Worm (Caenorhabditis elegans) whole organism, L2 larva: ENCODE data around the gene M176.11.

Experiments used
- C34F6.9 ChIP-seq: fragments of 150-350 bp; optimal IDR thresholded peaks from 2 replicates; lab custom pipeline; 2014; ENCODE audit warnings: missing biosample characterization, missing genetic modification characterization
- F13H6.1 ChIP-seq: sonication (generic microtip); optimal IDR thresholded peaks from 2 replicates; lab custom pipeline; 2016; ENCODE audit warnings: missing genetic modification characterization, missing compliant biosample characterization
- R02D3.7 ChIP-seq: fragments of 150-350 bp; optimal IDR thresholded peaks from 2 replicates; lab custom pipeline; 2014; ENCODE audit warnings: missing biosample characterization, missing genetic modification characterization
- Y55F3AM.14 ChIP-seq: fragments of 200-800 bp; sonication (Bioruptor generic); optimal IDR thresholded peaks from 2 replicates; lab custom pipeline; 2018; ENCODE audit warnings: mild to moderate bottlenecking, missing genetic modification characterization, missing compliant biosample characterization
- ZK546.5 ChIP-seq: sonication (generic microtip); optimal IDR thresholded peaks from 2 replicates; lab custom pipeline; 2017; ENCODE audit warnings: missing biosample characterization, missing genetic modification characterization
- ama-1 ChIP-seq: fragments of 150-350 bp; optimal IDR thresholded peaks from 2 replicates; lab custom pipeline; 2018; ENCODE audit warnings: inconsistent platforms
- blmp-1 ChIP-seq: sonication (generic microtip); optimal IDR thresholded peaks from 2 replicates; lab custom pipeline; 2017; ENCODE audit warnings: missing genetic modification characterization, mild to moderate bottlenecking, missing compliant biosample characterization, antibody characterized with exemption, moderate library complexity; ENCODE audit not compliant: insufficient read depth
- ceh-16 ChIP-seq: fragments of 150-350 bp; optimal IDR thresholded peaks from 2 replicates; lab custom pipeline; 2014; ENCODE audit warnings: missing biosample characterization, missing genetic modification characterization
- dmd-4 ChIP-seq: sonication (generic microtip); optimal IDR thresholded peaks from 2 replicates; lab custom pipeline; 2017; ENCODE audit warnings: missing biosample characterization, missing genetic modification characterization
- elt-1 ChIP-seq: fragments of 150-350 bp; optimal IDR thresholded peaks from 2 replicates; lab custom pipeline; 2014; ENCODE audit warnings: missing biosample characterization, missing genetic modification characterization
- elt-3 ChIP-seq: sonication (generic microtip); optimal IDR thresholded peaks from 2 replicates; lab custom pipeline; 2017; ENCODE audit warnings: missing biosample characterization, missing genetic modification characterization
- gmeb-1 ChIP-seq: fragments of 150-350 bp; optimal IDR thresholded peaks from 2 replicates; lab custom pipeline; 2014; ENCODE audit warnings: missing biosample characterization, missing genetic modification characterization
- lin-11 ChIP-seq: fragments of 150-350 bp; sonication (generic microtip); optimal IDR thresholded peaks from 2 replicates; lab custom pipeline; 2014; ENCODE audit warnings: missing biosample characterization, missing genetic modification characterization, inconsistent platforms, mixed read lengths
- lin-13 ChIP-seq: fragments of 150-350 bp; optimal IDR thresholded peaks from 2 replicates; lab custom pipeline; 2014; ENCODE audit warnings: missing biosample characterization, missing genetic modification reagents, missing genetic modification characterization
- lin-39 ChIP-seq: fragments of 150-350 bp; optimal IDR thresholded peaks from 2 replicates; lab custom pipeline; 2014; ENCODE audit warnings: missing biosample characterization, missing genetic modification reagents, missing genetic modification characterization
- lsy-2 ChIP-seq, 2 experiments: fragments of 150-350 bp in 1 of 2; sonication (generic microtip) in 1 of 2; optimal IDR thresholded peaks; 2 replicates each; lab custom pipeline; 2014 to 2017; ENCODE audit warnings: missing biosample characterization in 2 of 2, missing genetic modification characterization in 2 of 2
- mdl-1 ChIP-seq, 2 experiments: fragments of 150-350 bp in 1 of 2; sonication (generic microtip) in 1 of 2; optimal IDR thresholded peaks; 2 replicates each; lab custom pipeline; 2017; ENCODE audit warnings: missing biosample characterization in 2 of 2, missing genetic modification characterization in 2 of 2
- nhr-10 ChIP-seq: sonication (generic microtip); optimal IDR thresholded peaks from 2 replicates; lab custom pipeline; 2017; ENCODE audit warnings: missing biosample characterization, missing genetic modification characterization
- nhr-129 ChIP-seq: fragments of 150-350 bp; optimal IDR thresholded peaks from 2 replicates; lab custom pipeline; 2014; ENCODE audit warnings: missing biosample characterization, missing genetic modification characterization
- nhr-23 ChIP-seq: fragments of 150-350 bp; optimal IDR thresholded peaks from 2 replicates; lab custom pipeline; 2014; ENCODE audit warnings: missing biosample characterization, missing genetic modification reagents, missing genetic modification characterization
- nhr-25 ChIP-seq: fragments of 150-350 bp; sonication (generic microtip); optimal IDR thresholded peaks from 3 replicates; lab custom pipeline; 2014; ENCODE audit warnings: missing biosample characterization, missing genetic modification characterization
- nhr-6 ChIP-seq: fragments of 150-350 bp; optimal IDR thresholded peaks from 2 replicates; lab custom pipeline; 2014; ENCODE audit warnings: missing biosample characterization, missing genetic modification characterization
- peb-1 ChIP-seq: fragments of 150-350 bp; optimal IDR thresholded peaks from 2 replicates; lab custom pipeline; 2014; ENCODE audit warnings: missing biosample characterization, missing genetic modification characterization
- sem-4 ChIP-seq: fragments of 150-350 bp; optimal IDR thresholded peaks from 2 replicates; lab custom pipeline; 2014; ENCODE audit warnings: missing biosample characterization, missing genetic modification reagents, missing genetic modification characterization
- skn-1 ChIP-seq: sonication (generic microtip); optimal IDR thresholded peaks from 2 replicates; lab custom pipeline; 2017; ENCODE audit warnings: missing biosample characterization, missing genetic modification characterization
- sma-3 ChIP-seq: sonication (generic microtip); optimal IDR thresholded peaks from 2 replicates; lab custom pipeline; 2016; ENCODE audit warnings: missing genetic modification reagents, missing genetic modification characterization, missing compliant biosample characterization
- sma-9 ChIP-seq, 2 experiments: fragments of 150-350 bp in 1 of 2; sonication (generic microtip) in 1 of 2; optimal IDR thresholded peaks; 2 replicates each; lab custom pipeline; 2014 to 2016; ENCODE audit warnings: missing genetic modification characterization in 2 of 2, mild to moderate bottlenecking in 1 of 2, missing biosample characterization in 1 of 2, missing compliant biosample characterization in 1 of 2, missing genetic modification reagents in 1 of 2, moderate library complexity in 1 of 2
- snpc-4 ChIP-seq: fragments of 150-350 bp; optimal IDR thresholded peaks from 2 replicates; lab custom pipeline; 2014; ENCODE audit warnings: missing biosample characterization, missing genetic modification characterization
- unc-39 ChIP-seq: fragments of 150-350 bp; optimal IDR thresholded peaks from 2 replicates; lab custom pipeline; 2014; ENCODE audit warnings: missing biosample characterization, missing genetic modification characterization
- unc-55 ChIP-seq: fragments of 150-350 bp; sonication (generic microtip); optimal IDR thresholded peaks from 3 replicates; lab custom pipeline; 2014; ENCODE audit warnings: missing biosample characterization, missing genetic modification reagents, missing genetic modification characterization
- unc-62 ChIP-seq: fragments of 150-350 bp; optimal IDR thresholded peaks from 2 replicates; lab custom pipeline; 2014; ENCODE audit warnings: missing biosample characterization, missing genetic modification reagents, missing genetic modification characterization
- ztf-1 ChIP-seq: fragments of 200-800 bp; sonication (Bioruptor generic); conservative IDR thresholded peaks from 2 replicates; pipeline ENCODE4 v1.3.6; 2022; ENCODE audit warnings: missing genetic modification characterization, missing compliant biosample characterization

M176.11 gene

DNA sequence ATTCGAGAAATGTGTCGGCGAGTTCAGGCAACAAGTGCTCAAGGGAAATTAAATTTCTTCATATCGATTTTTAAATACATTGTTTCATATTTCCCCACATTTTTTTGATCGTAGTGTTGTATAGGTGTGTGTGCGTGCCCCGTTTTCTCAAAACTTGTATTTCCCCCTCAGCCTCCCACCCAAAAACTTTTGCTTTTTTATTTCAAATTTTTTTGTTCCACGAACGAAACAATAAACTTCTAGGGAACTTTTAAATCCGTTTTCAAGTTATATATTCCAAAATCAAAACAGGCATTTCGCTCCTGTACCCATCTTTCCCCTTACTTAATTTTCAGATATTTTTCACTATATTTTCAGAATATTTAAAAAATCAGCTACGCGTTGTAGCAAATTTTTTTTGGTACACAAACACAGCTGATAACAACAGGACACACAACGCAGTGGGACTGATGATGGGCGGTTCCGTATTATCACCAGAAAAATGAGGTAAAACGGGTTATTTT, 4.0 kb upstream of the M176.11 start, which contains the start of the genes M176.4 and M176.16:
TSS of gene M176.4 (plus strand) at position 301 of the 503 bp plus-strand sequence.
TSS of gene M176.16 (plus strand) at position 453 of the 503 bp plus-strand sequence.
- no peak for TF ChIP-seq elt-1
- TF ChIP-seq lin-39 (tag; lab: Kevin White, UChicago) = no peak
- TF ChIP-seq ZK546.5 (tag; lab: Kevin White, UChicago) = no peak
- TF ChIP-seq peb-1 (tag; lab: Kevin White, UChicago) = no peak
- no peak for TF ChIP-seq R02D3.7 (tag; lab: Kevin White, UChicago)
- TF ChIP-seq nhr-23 (tag; lab: Kevin White, UChicago) = no peak
- no peak for TF ChIP-seq ceh-16
- no peak for TF ChIP-seq F13H6.1 (tag; lab: Kevin White, UChicago)
- no peak for TF ChIP-seq blmp-1 (tag; lab: Kevin White, UChicago)
- TF ChIP-seq gmeb-1 (tag; lab: Kevin White, UChicago) = no peak
- TF ChIP-seq unc-39 (tag; lab: Kevin White, UChicago) = no peak

DNA sequence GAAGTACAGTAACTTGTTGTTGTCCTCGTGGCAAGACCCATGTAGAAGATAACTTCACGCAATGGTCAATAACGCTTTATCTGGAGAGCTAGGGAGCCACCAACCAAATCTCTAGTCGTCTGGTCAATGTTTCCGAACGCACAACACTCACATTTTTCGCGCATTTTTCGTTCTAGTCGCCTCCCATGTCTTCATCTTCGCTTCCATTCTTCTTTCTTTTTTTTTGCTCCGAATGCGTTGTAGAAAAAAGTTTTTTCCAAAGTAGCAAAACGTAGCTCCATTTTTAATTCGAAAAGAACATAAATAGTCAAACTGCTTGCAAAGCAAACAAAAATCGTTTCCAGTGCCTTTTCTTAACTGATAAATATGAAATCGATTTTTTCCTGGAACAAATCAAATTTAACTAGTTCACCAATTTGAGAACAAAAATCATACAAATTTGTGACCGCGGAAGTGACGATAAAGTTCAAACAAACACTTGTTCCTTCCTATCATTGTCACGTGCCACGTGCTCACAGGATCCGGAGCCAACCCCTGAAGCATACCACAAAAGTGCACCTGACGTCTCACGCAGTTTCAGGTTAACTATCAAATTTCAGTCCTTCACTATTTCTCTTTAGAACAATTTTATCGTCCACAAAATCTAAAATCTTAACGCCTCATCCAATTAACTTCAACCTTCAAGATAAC, 3.1 kb upstream of the M176.11 start:
- TF ChIP-seq nhr-6 (tag; lab: Kevin White, UChicago) (no peak), nhr-10 (tag; lab: Kevin White, UChicago) (no peak), F13H6.1 (tag; lab: Kevin White, UChicago) (no peak), unc-39 (tag; lab: Kevin White, UChicago) (no peak), gmeb-1 (tag; lab: Kevin White, UChicago) (no peak), lin-13 (GFP tag; lab: Kevin White, UChicago) (no peak), nhr-23 (tag; lab: Kevin White, UChicago) (no peak), sem-4 (tag; lab: Kevin White, UChicago) (no peak), unc-55 (GFP tag; lab: Kevin White, UChicago) (no peak), nhr-129 (tag; lab: Kevin White, UChicago) (no peak), dmd-4 (tag; lab: Kevin White, UChicago) (no peak), snpc-4 (tag; lab: Kevin White, UChicago) (no peak), Y55F3AM.14 (no peak), ama-1 (no peak), lin-11 (tag; lab: Kevin White, UChicago) (no peak), elt-3 (tag; lab: Kevin White, UChicago) (no peak), mdl-1 (tag; optimal IDR thresholded peaks at IDR 0.05; lab: Kevin White, UChicago) (no peak), skn-1 (tag; lab: Kevin White, UChicago) (no peak), ztf-1 (no peak), sma-9 (GFP tag; optimal IDR thresholded peaks at IDR 0.05; lab: Kevin White, UChicago) (no peak), sma-9 (tag; optimal IDR thresholded peaks at IDR 0.05; lab: Kevin White, UChicago) (no peak)

DNA sequence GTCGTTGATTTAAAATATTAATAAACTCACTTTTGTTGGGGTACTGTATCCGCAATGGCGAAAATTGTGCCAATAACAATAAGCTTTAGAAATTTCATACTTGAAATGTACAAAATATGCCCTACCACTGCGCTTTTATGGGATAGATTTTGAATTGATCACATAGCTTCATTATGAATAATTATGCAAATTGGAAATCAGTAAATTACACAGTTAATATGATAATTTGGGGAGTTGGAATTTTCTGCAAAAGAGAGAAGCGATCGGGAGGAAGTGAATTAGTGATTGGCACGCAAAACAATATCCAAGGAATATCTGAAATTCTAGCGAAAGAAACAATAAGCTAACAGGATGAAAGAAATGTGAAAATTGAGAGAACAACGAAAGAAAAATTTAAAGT, 4.0 kb downstream of the M176.11 start, which contains the start of gene M176.10:
TSS of gene M176.10 (minus strand) at position 101 of the 400 bp plus-strand sequence.
- TF ChIP-seq elt-3 (tag; lab: Kevin White, UChicago) (no peak), mdl-1 (tag; optimal IDR thresholded peaks at IDR 0.05; lab: Kevin White, UChicago) (no peak), nhr-25 (no peak), C34F6.9 (tag; lab: Kevin White, UChicago) (no peak), nhr-129 (tag; lab: Kevin White, UChicago) (no peak), lsy-2 (tag; optimal IDR thresholded peaks at IDR 0.05; lab: Kevin White, UChicago) (no peak), unc-62 (GFP tag; lab: Kevin White, UChicago) (no peak), ceh-16 (no peak), sem-4 (tag; lab: Kevin White, UChicago) (no peak)
- TF ChIP-seq, all 48 proteins: peak for 0

DNA sequence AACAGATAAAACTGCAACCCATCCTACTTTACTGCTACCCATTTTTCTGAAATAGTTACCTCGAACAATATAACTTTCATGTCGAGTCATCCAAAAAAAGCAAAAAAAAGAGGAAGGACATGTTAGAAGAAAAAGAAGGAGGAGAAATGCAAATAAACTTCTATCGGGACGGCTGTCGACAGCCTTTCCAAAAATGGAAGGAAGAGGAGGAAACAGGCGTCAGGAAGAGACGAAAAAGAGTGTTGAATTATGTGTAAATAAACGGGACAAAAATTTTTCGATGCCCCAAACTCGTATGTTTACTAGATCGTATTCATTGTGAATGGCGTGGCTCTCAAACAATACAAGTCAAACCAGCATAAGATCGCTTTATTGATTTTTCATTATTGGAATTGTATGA, 5.6 kb downstream of the M176.11 start, which contains the start of gene M176.5:
TSS of gene M176.5 (minus strand) at position 101 of the 400 bp plus-strand sequence.
- TF ChIP-seq F13H6.1 (tag; lab: Kevin White, UChicago) = peak; percentile 15
- TF ChIP-seq ceh-16 = no peak
- no peak for TF ChIP-seq sma-3 (GFP tag; lab: Kevin White, UChicago)
- no peak for TF ChIP-seq blmp-1 (tag; lab: Kevin White, UChicago)
- TF ChIP-seq, all 48 proteins: peak for 1
